Fruit fly (Drosophila melanogaster) whole organism: ENCODE results near the gene Exd2.

Experiments used
- CG8478 ChIP-seq: fragments of >200 bp; optimal IDR thresholded peaks from 2 replicates; lab custom pipeline; 2018; ENCODE audit warnings: inconsistent platforms
- Dll ChIP-seq: fragments of >200 bp; optimal IDR thresholded peaks from 2 replicates; lab custom pipeline; 2017
- EcR ChIP-seq, 2 experiments: fragments of >200 bp; optimal IDR thresholded peaks; 2 replicates each; lab custom pipeline; 2017; ENCODE audit warnings: missing biosample characterization in 2 of 2, missing genetic modification characterization in 2 of 2, missing genetic modification reagents in 2 of 2
- pan ChIP-seq: fragments of >200 bp; optimal IDR thresholded peaks from 2 replicates; lab custom pipeline; 2017
- psq ChIP-seq: fragments of >200 bp; optimal IDR thresholded peaks from 2 replicates; lab custom pipeline; 2017
- usp ChIP-seq: fragments of >200 bp; optimal IDR thresholded peaks from 2 replicates; lab custom pipeline; 2017; ENCODE audit warnings: missing biosample characterization, missing genetic modification characterization, mixed read lengths

The Exd2 gene

DNA sequence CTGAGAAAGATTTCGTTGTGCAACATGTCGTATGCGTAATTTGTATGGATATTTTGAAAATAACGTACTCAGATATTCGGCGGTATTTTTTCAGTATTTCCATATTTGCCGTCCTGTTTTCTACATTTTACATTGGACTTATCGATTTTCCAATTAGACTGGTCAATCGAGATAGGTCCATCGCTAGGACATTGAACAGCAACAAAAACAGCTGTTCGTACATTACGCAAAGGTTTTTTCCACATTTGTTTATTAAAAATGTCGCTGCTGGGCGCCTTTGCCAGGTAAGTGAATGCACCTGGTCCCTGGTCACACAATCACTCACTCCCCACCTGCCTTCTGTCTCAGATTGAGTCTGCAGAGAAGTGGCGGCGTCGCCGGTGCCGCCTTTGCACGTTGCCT lies 27.8 kb downstream of the Exd2 start, which contains the start of gene mRpL40:
Gene mRpL40 (plus strand): TSS at position 186 of the 402 bp plus-strand sequence.
- TF ChIP-seq usp (GFP tag; lab: Kevin White, UChicago) (no peak), Dll (lab: Kevin White, UChicago) (no peak), pan (no peak), psq (lab: Kevin White, UChicago) (no peak), CG8478 (no peak), EcR (GFP tag; optimal IDR thresholded peaks at IDR 0.05; lab: Kevin White, UChicago) (no peak)

DNA sequence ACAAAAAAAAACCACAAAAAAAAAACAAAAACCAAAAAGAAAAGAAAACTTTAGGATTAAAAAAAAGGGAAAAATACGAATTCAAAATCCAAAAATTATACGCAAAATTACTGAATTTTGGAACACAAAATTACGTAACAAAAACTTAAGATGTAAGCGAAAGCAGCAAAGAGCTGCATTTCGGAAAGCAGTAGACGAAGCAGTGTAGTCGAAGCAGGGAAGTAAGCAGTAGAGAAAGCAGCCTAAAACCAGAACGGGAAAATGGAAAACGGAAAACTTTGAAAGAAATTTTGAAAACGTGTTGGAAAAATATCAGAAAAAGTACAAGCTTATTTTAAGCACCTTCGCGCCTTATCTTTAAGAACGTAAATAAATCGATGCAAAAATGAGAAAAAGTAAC lies 32.6 kb downstream of the Exd2 start:
- TF ChIP-seq CG8478 (no peak), usp (GFP tag; lab: Kevin White, UChicago) (no peak), Dll (lab: Kevin White, UChicago) (no peak), EcR (GFP tag; optimal IDR thresholded peaks at IDR 0.05; lab: Kevin White, UChicago) (no peak), psq (lab: Kevin White, UChicago) (no peak)

DNA sequence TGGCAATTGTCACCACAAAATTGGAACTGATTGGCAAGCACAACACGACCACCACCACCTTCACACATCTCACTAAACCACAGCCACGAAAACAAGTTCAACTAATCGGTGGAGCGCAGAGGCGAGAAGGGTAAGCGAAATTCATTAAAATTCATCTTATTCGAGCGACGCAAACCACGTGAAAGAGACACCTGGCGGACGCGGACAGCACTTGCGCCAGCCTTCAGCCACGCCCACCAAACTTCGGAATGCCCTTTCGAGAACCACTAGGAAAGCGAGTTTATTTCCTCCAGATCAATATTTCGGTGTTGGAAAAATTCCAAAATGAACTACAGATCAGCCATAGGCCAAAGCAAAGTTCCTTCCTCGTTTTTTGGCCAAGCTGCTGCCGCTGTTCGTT lies 40.0 kb downstream of the Exd2 start:
- TF ChIP-seq Dll (lab: Kevin White, UChicago) (no peak), psq (lab: Kevin White, UChicago) (no peak), pan (no peak), usp (GFP tag; lab: Kevin White, UChicago) (no peak), CG8478 (no peak), EcR (GFP tag; optimal IDR thresholded peaks at IDR 0.05; lab: Kevin White, UChicago) (no peak)

dm6 chr3R:11393896-11394295 lies 41.6 kb downstream of the Exd2 start:
- TF ChIP-seq EcR (GFP tag; optimal IDR thresholded peaks at IDR 0.05; lab: Kevin White, UChicago) (no peak), pan (no peak)

DNA sequence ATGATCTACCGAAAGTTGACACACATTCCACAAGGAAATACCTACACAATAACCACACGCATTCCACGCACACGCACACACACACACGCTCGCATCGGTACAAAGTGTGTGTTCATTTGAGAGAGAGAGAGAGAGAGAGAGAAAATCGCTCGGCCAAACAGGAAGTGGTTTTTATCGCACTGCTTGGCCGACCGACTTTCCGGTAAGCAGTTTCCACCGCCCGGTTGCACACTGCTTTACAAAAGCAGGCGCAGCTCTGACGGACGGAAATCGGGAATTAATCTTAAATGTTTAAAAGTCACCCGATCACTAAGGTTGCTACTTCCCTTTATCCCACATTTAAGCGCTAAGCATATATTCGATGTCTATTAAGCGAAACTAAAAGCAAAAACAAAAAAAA lies 42.7 kb downstream of the Exd2 start:
- TF ChIP-seq pan = no peak
- TF ChIP-seq Dll (lab: Kevin White, UChicago) = no peak
- no peak for TF ChIP-seq EcR (GFP tag; optimal IDR thresholded peaks at IDR 0.05; lab: Kevin White, UChicago)
- TF ChIP-seq psq (lab: Kevin White, UChicago) = no peak
- TF ChIP-seq CG8478 = no peak
- TF ChIP-seq usp (GFP tag; lab: Kevin White, UChicago) = no peak
